Worm (Caenorhabditis elegans) whole organism, dauer: Measurements from ENCODE around the gene AH9.6.

Source experiments
- unc-62 ChIP-seq: sonication (generic microtip); optimal IDR thresholded peaks from 2 replicates; lab custom pipeline; 2017; ENCODE audit warnings: missing biosample characterization, missing genetic modification reagents, missing genetic modification characterization

The AH9.6 gene

DNA sequence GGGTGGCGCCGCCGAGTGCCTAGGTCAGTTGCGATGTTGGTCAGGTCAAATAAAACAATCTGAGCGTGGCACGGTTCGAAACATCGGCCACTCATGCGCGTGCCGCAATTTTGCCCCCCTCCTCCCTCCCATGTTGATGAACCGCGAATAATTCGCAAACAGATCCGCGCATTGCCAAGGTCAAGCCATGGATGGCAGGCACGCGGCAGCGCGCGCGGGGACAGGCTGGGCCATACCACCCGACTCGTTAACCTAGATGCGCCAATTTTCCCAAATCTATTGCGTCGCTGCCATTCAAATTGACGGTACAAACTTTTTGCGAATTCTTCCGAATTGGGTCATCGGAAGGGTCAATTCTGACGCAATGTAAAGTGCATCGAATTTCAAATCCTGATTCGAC, 51.3 kb downstream of the AH9.6 start:
- TF ChIP-seq unc-62 (GFP tag; lab: Kevin White, UChicago) = no peak

DNA sequence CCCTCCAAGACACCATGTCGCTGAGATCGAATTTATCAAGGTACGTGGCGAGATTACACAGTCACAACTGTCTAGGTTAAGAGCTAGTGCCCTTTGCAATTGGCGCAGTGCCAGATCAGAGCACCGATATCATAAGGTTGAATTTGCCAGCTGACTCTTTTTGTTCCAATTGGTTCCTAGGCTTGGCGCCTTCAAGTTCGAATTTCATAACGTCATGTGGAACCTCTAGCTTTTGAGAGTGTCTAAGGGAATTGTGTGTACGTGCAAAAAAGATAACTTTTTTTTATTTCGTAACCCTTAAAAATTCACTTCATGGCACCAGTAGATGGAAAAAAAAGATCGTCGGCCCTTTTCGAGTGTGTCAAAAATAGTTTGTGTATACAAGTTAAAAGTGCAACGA, 51.7 kb downstream of the AH9.6 start:
- TF ChIP-seq unc-62 (GFP tag; lab: Kevin White, UChicago) = no peak

- TF ChIP-seq unc-62 (GFP tag; lab: Kevin White, UChicago) = no peak
Measured at ce11 chrX:2215108-2215507, 52.8 kb downstream of the AH9.6 start.

DNA sequence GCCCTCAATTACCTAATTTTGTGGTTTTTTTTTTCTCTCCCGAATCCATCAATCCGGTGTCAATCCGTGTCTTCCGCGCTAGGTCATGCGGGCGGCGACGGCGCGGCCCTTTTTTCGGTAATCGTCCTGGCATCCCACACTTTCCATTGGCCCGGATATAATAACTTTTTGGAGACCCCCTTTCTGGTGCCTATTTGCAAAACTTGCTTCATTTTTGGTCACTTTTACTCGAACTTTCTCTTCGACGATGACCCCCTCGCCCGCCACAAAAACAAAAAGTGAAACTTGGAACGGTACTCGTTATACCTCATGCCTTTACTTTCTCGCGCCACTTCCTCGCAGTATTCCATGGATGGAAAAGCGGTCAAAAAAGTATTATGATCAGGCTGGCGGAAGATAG, 53.5 kb downstream of the AH9.6 start:
- no peak for TF ChIP-seq unc-62 (GFP tag; lab: Kevin White, UChicago)

- TF ChIP-seq unc-62 (GFP tag; lab: Kevin White, UChicago) = no peak
Measured at ce11 chrX:2213400-2214362, 54.3 kb downstream of the AH9.6 start.
